Fruit fly (Drosophila melanogaster) whole organism, pupa: ENCODE data around the gene CG1421.

Experiments
- CG12605 ChIP-seq: fragments of 200-800 bp; sonication (Bioruptor generic); IDR thresholded peaks from 2 replicates; pipeline ENCODE4 v1.3.6; 2022; ENCODE audit warnings: missing biosample characterization, missing genetic modification characterization
- CG8301 ChIP-seq: fragments of 200-800 bp; sonication (Bioruptor generic); optimal IDR thresholded peaks from 2 replicates; lab custom pipeline; 2018; ENCODE audit warnings: missing biosample characterization, mild to moderate bottlenecking, missing genetic modification characterization

- no peak for TF ChIP-seq CG12605 (GFP tag; lab: Robert Waterston, UW)
- TF ChIP-seq CG8301 (tag; lab: Kevin White, UChicago), result no peak
These were observed 15.2 kb upstream of the CG1421 start for dm6 chr2L:21887582-21887981.
